Worm (Caenorhabditis elegans) whole organism, mixed stage, embryonic: ENCODE results near the gene Y59A8B.8.

ENCODE experiments used
- elt-3 ChIP-seq: fragments of 150-350 bp; optimal IDR thresholded peaks from 2 replicates; lab custom pipeline; 2014; ENCODE audit warnings: missing biosample characterization, missing genetic modification characterization
- mep-1 ChIP-seq: fragments of 150-350 bp; optimal IDR thresholded peaks from 2 replicates; lab custom pipeline; 2017; ENCODE audit warnings: missing biosample characterization, missing genetic modification reagents, missing genetic modification characterization, inconsistent platforms

- TF ChIP-seq mep-1 (tag; lab: Kevin White, UChicago): no peak
- no peak for TF ChIP-seq elt-3 (tag; lab: Kevin White, UChicago)
Observed at ce11 chrV:18107969-18108368, 41.9 kb upstream of the Y59A8B.8 start, which contains the start of gene Y37H2A.1.
